Fruit fly (Drosophila melanogaster) whole organism, embryonic: ENCODE measurements around the gene Gpdh3.
A peak's percentile ranks its signal among the peaks of the same experiment; 100 is the strongest.

Experiments
- CG11093 ChIP-seq: fragments of 200-800 bp; sonication (Bioruptor generic); IDR thresholded peaks from 3 replicates; pipeline ENCODE4 v1.3.6; 2022; ENCODE audit warnings: missing biosample characterization, missing genetic modification characterization
- CG13775 ChIP-seq: fragments of 200-800 bp; sonication (Bioruptor generic); optimal IDR thresholded peaks from 3 replicates; lab custom pipeline; 2017; ENCODE audit warnings: missing biosample characterization, mild to moderate bottlenecking, missing genetic modification characterization
- CG15011 ChIP-seq: fragments of 200-800 bp; sonication (Bioruptor generic); optimal IDR thresholded peaks from 3 replicates; lab custom pipeline; 2018; ENCODE audit warnings: missing biosample characterization, mild to moderate bottlenecking, missing genetic modification characterization
- CG17612 ChIP-seq: fragments of 200-800 bp; sonication (Bioruptor generic); IDR thresholded peaks from 2 replicates; pipeline ENCODE4 v1.3.6; 2022; ENCODE audit warnings: missing biosample characterization, missing genetic modification characterization
- CG32772 ChIP-seq: fragments of 200-800 bp; sonication (Bioruptor generic); IDR thresholded peaks from 2 replicates; pipeline ENCODE4 v1.3.6; 2022; ENCODE audit warnings: missing biosample characterization, missing genetic modification characterization
- CG4282 ChIP-seq: fragments of 200-800 bp; sonication (Bioruptor generic); optimal IDR thresholded peaks from 2 replicates; lab custom pipeline; 2016; ENCODE audit warnings: missing biosample characterization, missing genetic modification characterization
- CG6791 ChIP-seq: fragments of 200-800 bp; sonication (Bioruptor generic); IDR thresholded peaks from 3 replicates; pipeline ENCODE4 v1.3.6; 2022; ENCODE audit warnings: missing biosample characterization, missing genetic modification characterization; ENCODE audit not compliant: partially characterized antibody
- CG6813 ChIP-seq: fragments of 200-800 bp; sonication (Bioruptor generic); optimal IDR thresholded peaks from 2 replicates; lab custom pipeline; 2017; ENCODE audit warnings: missing biosample characterization, missing genetic modification characterization, mild to moderate bottlenecking, moderate library complexity, missing genetic modification reagents
- CG7839 ChIP-seq: fragments of 200-800 bp; sonication (Bioruptor generic); optimal IDR thresholded peaks from 3 replicates; lab custom pipeline; 2018; ENCODE audit warnings: missing biosample characterization, mild to moderate bottlenecking, missing genetic modification characterization, moderate library complexity
- CG9215 ChIP-seq: fragments of 200-800 bp; sonication (Bioruptor generic); IDR thresholded peaks from 2 replicates; pipeline ENCODE4 v1.3.6; 2022; ENCODE audit warnings: missing biosample characterization, missing genetic modification characterization
- CG9437 ChIP-seq: fragments of 200-800 bp; sonication (Bioruptor generic); optimal IDR thresholded peaks from 2 replicates; lab custom pipeline; 2018; ENCODE audit warnings: missing biosample characterization, mild to moderate bottlenecking, missing genetic modification characterization
- CG9797 ChIP-seq: fragments of 200-800 bp; sonication (Bioruptor generic); optimal IDR thresholded peaks from 3 replicates; lab custom pipeline; 2018; ENCODE audit warnings: missing biosample characterization, mild to moderate bottlenecking, missing genetic modification characterization
- CG9817 ChIP-seq: fragments of 200-800 bp; sonication (Bioruptor generic); optimal IDR thresholded peaks from 2 replicates; lab custom pipeline; 2018; ENCODE audit warnings: missing biosample characterization, mild to moderate bottlenecking, missing genetic modification characterization, moderate library complexity
- E2f2 ChIP-seq: fragments of 200-800 bp; sonication (Bioruptor generic); IDR thresholded peaks from 2 replicates; pipeline ENCODE4 v1.3.6; 2022; ENCODE audit warnings: missing biosample characterization, missing genetic modification characterization
- Hmr ChIP-seq: fragments of 200-800 bp; sonication (Bioruptor generic); optimal IDR thresholded peaks from 3 replicates; lab custom pipeline; 2017; ENCODE audit warnings: mild to moderate bottlenecking, missing biosample characterization, missing genetic modification reagents, missing genetic modification characterization
- Hr39 ChIP-seq: fragments of >200 bp; optimal IDR thresholded peaks from 2 replicates; lab custom pipeline; 2017
- Med ChIP-seq: fragments of 200-800 bp; sonication (Bioruptor generic); peaks from one replicate; lab custom pipeline; 2016; ENCODE audit warnings: missing biosample characterization, missing genetic modification characterization, mild to moderate bottlenecking, inconsistent platforms, moderate library complexity
- Mes4 ChIP-seq: fragments of 200-800 bp; sonication (Bioruptor generic); optimal IDR thresholded peaks from 2 replicates; lab custom pipeline; 2016; ENCODE audit warnings: missing biosample characterization, missing genetic modification characterization
- NfI ChIP-seq: fragments of 200-800 bp; sonication (Bioruptor generic); optimal IDR thresholded peaks from 3 replicates; lab custom pipeline; 2018; ENCODE audit warnings: missing biosample characterization, mild to moderate bottlenecking, missing genetic modification characterization, moderate library complexity
- Oaz ChIP-seq: fragments of 200-800 bp; sonication (Bioruptor generic); IDR thresholded peaks from 2 replicates; pipeline ENCODE4 v1.3.6; 2022; ENCODE audit warnings: missing biosample characterization, missing genetic modification characterization
- Opbp ChIP-seq: fragments of 200-800 bp; sonication (Bioruptor generic); IDR thresholded peaks from 3 replicates; pipeline ENCODE4 v1.3.6; 2022; ENCODE audit warnings: missing biosample characterization, missing genetic modification characterization; ENCODE audit not compliant: partially characterized antibody
- Ptx1 ChIP-seq: fragments of 200-800 bp; sonication (Bioruptor generic); IDR thresholded peaks from 2 replicates; pipeline ENCODE4 v1.3.6; 2022; ENCODE audit warnings: missing biosample characterization, missing genetic modification characterization
- Stat92E ChIP-seq, 3 experiments: fragments of >200 bp in 2 of 3; fragments of 200-800 bp in 1 of 3; sonication (Bioruptor generic) in 1 of 3; optimal IDR thresholded peaks; 2 replicates each; lab custom pipeline; 2017 to 2019; ENCODE audit warnings: missing biosample characterization in 3 of 3, missing genetic modification characterization in 3 of 3, mild to moderate bottlenecking in 1 of 3, moderate library complexity in 1 of 3
- Xrp1 ChIP-seq: fragments of 200-800 bp; sonication (Bioruptor generic); IDR thresholded peaks from 2 replicates; pipeline ENCODE4 v1.3.6; 2022; ENCODE audit warnings: missing biosample characterization, missing genetic modification characterization
- abd-A ChIP-seq: fragments of 200-800 bp; sonication (Bioruptor generic); optimal IDR thresholded peaks from 3 replicates; lab custom pipeline; 2019; ENCODE audit warnings: missing biosample characterization, mild to moderate bottlenecking, missing genetic modification characterization, moderate library complexity
- cg ChIP-seq: fragments of 200-800 bp; sonication (Bioruptor generic); optimal IDR thresholded peaks from 3 replicates; lab custom pipeline; 2019; ENCODE audit warnings: missing biosample characterization, mild to moderate bottlenecking, missing genetic modification characterization, moderate library complexity
- chif ChIP-seq, 2 experiments: fragments of 200-800 bp; sonication (Bioruptor generic); optimal IDR thresholded peaks; 3 replicates each; lab custom pipeline; 2016; ENCODE audit warnings: missing biosample characterization in 2 of 2, missing genetic modification characterization in 2 of 2
- crc ChIP-seq: fragments of 200-800 bp; sonication (Bioruptor generic); optimal IDR thresholded peaks from 2 replicates; lab custom pipeline; 2016; ENCODE audit warnings: missing biosample characterization, missing genetic modification characterization
- crp ChIP-seq, 2 experiments: fragments of 200-800 bp; sonication (Bioruptor generic); optimal IDR thresholded peaks; 2 replicates in 1 of 2; 3 replicates in 1 of 2; lab custom pipeline; 2017; ENCODE audit warnings: missing biosample characterization in 2 of 2, missing genetic modification characterization in 2 of 2, mild to moderate bottlenecking in 1 of 2, moderate library complexity in 1 of 2
- danr ChIP-seq: fragments of 200-800 bp; sonication (Bioruptor generic); IDR thresholded peaks from 2 replicates; pipeline ENCODE4 v1.3.6; 2022; ENCODE audit warnings: missing biosample characterization, missing genetic modification characterization
- dati ChIP-seq: fragments of 200-800 bp; sonication (Bioruptor generic); IDR thresholded peaks from 2 replicates; pipeline ENCODE4 v1.3.6; 2022; ENCODE audit warnings: missing biosample characterization, missing genetic modification characterization
- disco-r ChIP-seq: fragments of 200-800 bp; sonication (Bioruptor generic); optimal IDR thresholded peaks from 2 replicates; lab custom pipeline; 2016; ENCODE audit warnings: missing biosample characterization, missing genetic modification characterization
- dpn ChIP-seq, 2 experiments: fragments of 200-800 bp; sonication (Bioruptor generic); optimal IDR thresholded peaks; 3 replicates each; lab custom pipeline; 2016; ENCODE audit warnings: missing biosample characterization in 2 of 2, missing genetic modification characterization in 2 of 2
- eve ChIP-seq, 2 experiments: fragments of >200 bp; optimal IDR thresholded peaks; 2 replicates each; lab custom pipeline; 2017; ENCODE audit warnings: missing biosample characterization in 2 of 2, missing genetic modification characterization in 2 of 2
- ewg ChIP-seq: fragments of 200-800 bp; sonication (Bioruptor generic); optimal IDR thresholded peaks from 3 replicates; lab custom pipeline; 2017; ENCODE audit warnings: mild to moderate bottlenecking, missing biosample characterization, missing genetic modification reagents, missing genetic modification characterization
- gcm ChIP-seq: fragments of 200-800 bp; sonication (Bioruptor generic); optimal IDR thresholded peaks from 2 replicates; lab custom pipeline; 2019; ENCODE audit warnings: missing biosample characterization, mild to moderate bottlenecking, missing genetic modification characterization, moderate library complexity
- insv ChIP-seq, 2 experiments: fragments of 200-800 bp; sonication (Bioruptor generic); optimal IDR thresholded peaks; 3 replicates each; lab custom pipeline; 2016 to 2018; ENCODE audit warnings: missing biosample characterization in 2 of 2, missing genetic modification characterization in 2 of 2
- lbe ChIP-seq: fragments of 200-800 bp; sonication (Bioruptor generic); optimal IDR thresholded peaks from 2 replicates; lab custom pipeline; 2016; ENCODE audit warnings: missing biosample characterization, mild to moderate bottlenecking, missing genetic modification characterization
- nom ChIP-seq: fragments of 200-800 bp; sonication (Bioruptor generic); optimal IDR thresholded peaks from 2 replicates; lab custom pipeline; 2017; ENCODE audit warnings: missing biosample characterization, missing genetic modification characterization, mild to moderate bottlenecking, moderate library complexity, missing genetic modification reagents
- prd ChIP-seq, 3 experiments: fragments of >200 bp in 2 of 3; fragments of 200-800 bp in 1 of 3; sonication (Bioruptor generic) in 1 of 3; optimal IDR thresholded peaks in 2 of 3; IDR thresholded peaks in 1 of 3; 2 replicates in 2 of 3; 3 replicates in 1 of 3; pipeline versions ENCODE4 v1.3.6 to Lab custom; 2017 to 2022; ENCODE audit warnings: missing biosample characterization in 1 of 3, missing genetic modification characterization in 1 of 3
- row ChIP-seq: fragments of 200-800 bp; sonication (Bioruptor generic); IDR thresholded peaks from 3 replicates; pipeline ENCODE4 v1.3.6; 2022; ENCODE audit warnings: missing biosample characterization, missing genetic modification characterization
- sens ChIP-seq: fragments of 200-800 bp; sonication (Bioruptor generic); peaks from one replicate; lab custom pipeline; 2016; ENCODE audit warnings: missing biosample characterization, missing genetic modification characterization
- slbo ChIP-seq: fragments of 200-800 bp; sonication (Bioruptor generic); IDR thresholded peaks from 2 replicates; pipeline ENCODE4 v1.3.6; 2022; ENCODE audit warnings: missing biosample characterization, missing genetic modification characterization
- tin ChIP-seq: fragments of 200-800 bp; sonication (Bioruptor generic); optimal IDR thresholded peaks from 3 replicates; lab custom pipeline; 2016; ENCODE audit warnings: missing biosample characterization, missing genetic modification characterization
- tio ChIP-seq: fragments of 200-800 bp; sonication (Bioruptor generic); optimal IDR thresholded peaks from 2 replicates; lab custom pipeline; 2017; ENCODE audit warnings: missing biosample characterization, missing genetic modification characterization, inconsistent platforms
- tup ChIP-seq: fragments of 200-800 bp; sonication (Bioruptor generic); optimal IDR thresholded peaks from 2 replicates; lab custom pipeline; 2016; ENCODE audit warnings: missing biosample characterization, mild to moderate bottlenecking, missing genetic modification characterization, moderate library complexity

Gpdh3 gene

DNA sequence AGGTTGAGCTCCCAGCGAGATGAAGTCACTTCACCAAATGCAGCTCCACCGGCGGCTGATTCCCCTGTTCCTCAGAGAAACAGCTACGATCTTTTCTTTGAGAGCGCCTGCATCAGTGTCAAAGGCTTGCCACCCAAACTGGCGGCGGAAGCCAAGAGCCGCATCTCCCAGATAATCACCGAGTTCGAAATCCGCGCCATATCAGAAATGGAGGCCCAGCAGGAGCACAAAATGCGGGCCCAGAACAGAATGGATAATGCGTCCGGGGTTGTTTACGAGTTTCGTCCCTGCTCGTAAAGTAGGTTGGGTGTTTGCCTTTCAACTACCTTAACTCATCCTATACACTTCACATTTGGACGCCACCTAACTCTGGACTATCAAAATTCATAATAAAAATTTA lies at the start of gene Gpdh3:
Gene Gpdh3 (plus strand): TSS at position 301 of the 400 bp plus-strand sequence.
- TF ChIP-seq gcm (GFP tag; lab: Kevin White, UChicago) (peak; percentile 40), Med (GFP tag; lab: Kevin White, UChicago) (peak; percentile 49), CG9797 (GFP tag; lab: Kevin White, UChicago) (no peak), lbe (GFP tag; lab: Kevin White, UChicago) (no peak), tio (GFP tag; lab: Kevin White, UChicago) (no peak), dati (GFP tag; lab: Robert Waterston, UW) (no peak), Opbp (GFP tag; lab: Robert Waterston, UW) (0 out of 3 replicates have a peak, but pooled peaks have one; percentile 35)

DNA sequence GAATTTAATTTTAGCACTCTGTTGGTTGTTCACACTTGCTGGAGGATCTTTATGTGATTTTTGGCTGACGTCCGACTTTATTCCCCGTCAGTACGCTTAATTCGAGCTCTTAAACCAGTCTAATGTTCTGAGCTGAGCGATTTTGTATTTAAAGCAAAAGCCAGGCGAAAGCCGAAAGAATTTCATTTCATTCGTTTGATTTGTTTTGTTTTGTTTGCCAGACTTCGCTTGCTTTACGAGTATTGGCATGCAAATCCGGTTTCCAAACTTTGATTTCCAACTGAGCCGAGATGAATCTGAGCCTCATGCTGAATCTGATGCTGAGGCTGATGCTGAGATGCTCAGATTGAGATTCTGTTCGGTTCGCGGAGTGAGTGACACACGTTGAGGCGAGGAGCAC lies 47.8 kb upstream of the Gpdh3 start, which contains the start of gene CG5391:
Gene CG5391 (minus strand): TSS at position 101 of the 400 bp plus-strand sequence.
- no peak for TF ChIP-seq CG6813 (GFP tag; lab: Kevin White, UChicago)
- TF ChIP-seq CG6791 (GFP tag; lab: Robert Waterston, UW), result no peak
- no peak for TF ChIP-seq insv (GFP tag; optimal IDR thresholded peaks at IDR 0.05; lab: Kevin White, UChicago)
- TF ChIP-seq Mes4 (GFP tag; lab: Kevin White, UChicago), result no peak
- no peak for TF ChIP-seq cg (GFP tag; lab: Kevin White, UChicago)
- no peak for TF ChIP-seq dati (GFP tag; lab: Robert Waterston, UW)
- no peak for TF ChIP-seq Hr39 (lab: Kevin White, UChicago)
- TF ChIP-seq E2f2 (GFP tag; lab: Robert Waterston, UW), result no peak
- no peak for TF ChIP-seq Stat92E (GFP tag; optimal IDR thresholded peaks at IDR 0.05; lab: Kevin White, UChicago)
- no peak for TF ChIP-seq CG9215 (GFP tag; lab: Robert Waterston, UW)
- no peak for TF ChIP-seq NfI (GFP tag; lab: Kevin White, UChicago)
- TF ChIP-seq CG13775, result no peak

DNA sequence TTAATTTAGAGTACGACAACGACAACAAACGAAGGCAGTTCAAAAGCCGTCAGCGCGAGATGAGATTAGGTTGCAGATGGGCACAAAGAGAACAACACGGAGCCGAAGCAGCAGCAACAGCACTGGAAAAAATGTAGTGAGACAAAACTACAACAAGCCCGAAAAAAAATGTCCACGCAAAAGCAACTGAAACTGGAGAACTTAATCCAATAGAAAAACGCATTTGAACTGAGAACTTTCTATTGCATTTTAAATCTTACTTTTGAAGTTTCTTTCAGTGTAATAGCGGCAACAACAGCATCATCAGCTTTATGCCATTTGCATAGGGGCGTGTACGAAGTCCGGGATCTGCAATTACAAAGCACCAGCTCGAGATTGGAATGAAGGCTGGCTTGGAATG lies 42.3 kb upstream of the Gpdh3 start:
- TF ChIP-seq CG7839 (tag; lab: Kevin White, UChicago) (peak; percentile 36), Xrp1 (GFP tag; lab: Robert Waterston, UW) (peak; percentile 59), dpn (GFP tag; optimal IDR thresholded peaks at IDR 0.05; lab: Kevin White, UChicago) (peak in 1 of 2 experiments; percentile 16), CG4282 (no peak), Ptx1 (0 out of 2 replicates have a peak, but pooled peaks have one; percentile 14), eve (GFP tag; optimal IDR thresholded peaks at IDR 0.05; lab: Kevin White, UChicago) (no peak), nom (peak; percentile 33), tin (GFP tag; lab: Kevin White, UChicago) (peak; percentile 1), ewg (no peak), crp (GFP tag; optimal IDR thresholded peaks at IDR 0.05; lab: Kevin White, UChicago) (no peak), chif (GFP tag; optimal IDR thresholded peaks at IDR 0.05; lab: Kevin White, UChicago) (peak in 1 of 2 experiments; percentile 1), slbo (peak; percentile 19; the same call in 1 of the 2 replicates), CG15011 (GFP tag; lab: Kevin White, UChicago) (no peak), prd (optimal IDR thresholded peaks at IDR 0.05; lab: Kevin White, UChicago) (no peak), prd (GFP tag; IDR thresholded peaks at IDR 0.05; lab: Robert Waterston, UW) (peak; percentile 30; the same call in 1 of the 3 replicates), CG9437 (GFP tag; lab: Kevin White, UChicago) (no peak), CG17612 (no peak), CG9817 (tag; lab: Kevin White, UChicago) (no peak), sens (GFP tag; lab: Kevin White, UChicago) (peak; percentile 85), Hmr (GFP tag; lab: Kevin White, UChicago) (peak; percentile 24), insv (GFP tag; optimal IDR thresholded peaks at IDR 0.05; lab: Kevin White, UChicago) (no peak), disco-r (GFP tag; lab: Kevin White, UChicago) (no peak), row (GFP tag; lab: Robert Waterston, UW) (peak; percentile 31; the same call in 1 of the 3 replicates), CG11093 (GFP tag; lab: Robert Waterston, UW) (no peak), CG32772 (GFP tag; lab: Robert Waterston, UW) (peak; percentile 25; the same call in 1 of the 2 replicates), tup (GFP tag; lab: Kevin White, UChicago) (no peak), Oaz (GFP tag; lab: Robert Waterston, UW) (0 out of 2 replicates have a peak, but pooled peaks have one; percentile 10), crc (peak; percentile 9), danr (no peak), abd-A (no peak)
